Fruit fly (Drosophila melanogaster) whole organism, embryonic: ENCODE measurements around the gene CG4991.

Source experiments
- Atf3 ChIP-seq: fragments of 200-800 bp; sonication (Bioruptor generic); optimal IDR thresholded peaks from 3 replicates; lab custom pipeline; 2016; ENCODE audit warnings: missing biosample characterization, missing genetic modification characterization
- CG10274 ChIP-seq: fragments of 200-800 bp; sonication (Bioruptor generic); optimal IDR thresholded peaks from 3 replicates; lab custom pipeline; 2017; ENCODE audit warnings: missing biosample characterization, mild to moderate bottlenecking, missing genetic modification characterization
- CG10462 ChIP-seq: fragments of 200-800 bp; sonication (Bioruptor generic); optimal IDR thresholded peaks from 2 replicates; lab custom pipeline; 2016; ENCODE audit warnings: missing biosample characterization, missing genetic modification characterization
- CG10959 ChIP-seq: fragments of 200-800 bp; sonication (Bioruptor generic); IDR thresholded peaks from 2 replicates; pipeline ENCODE4 v1.3.6; 2022; ENCODE audit warnings: missing biosample characterization, missing genetic modification characterization
- CG11456 ChIP-seq: fragments of 200-800 bp; sonication (Bioruptor generic); IDR thresholded peaks from 3 replicates; pipeline ENCODE4 v1.3.6; 2022; ENCODE audit warnings: missing biosample characterization, missing genetic modification characterization
- CG11695 ChIP-seq: fragments of 200-800 bp; sonication (Bioruptor generic); IDR thresholded peaks from 3 replicates; pipeline ENCODE4 v1.3.6; 2022; ENCODE audit warnings: missing biosample characterization, missing genetic modification characterization
- CG11696 ChIP-seq: fragments of 200-800 bp; sonication (Bioruptor generic); IDR thresholded peaks from 2 replicates; pipeline ENCODE4 v1.3.6; 2022; ENCODE audit warnings: missing biosample characterization, missing genetic modification characterization
- CG12071 ChIP-seq: fragments of 200-800 bp; sonication (Bioruptor generic); optimal IDR thresholded peaks from 3 replicates; lab custom pipeline; 2018; ENCODE audit warnings: missing biosample characterization, mild to moderate bottlenecking, missing genetic modification characterization
- CG12391 ChIP-seq: fragments of 200-800 bp; sonication (Bioruptor generic); optimal IDR thresholded peaks from 3 replicates; lab custom pipeline; 2018; ENCODE audit warnings: missing biosample characterization, mild to moderate bottlenecking, missing genetic modification characterization, moderate library complexity
- CG12942 ChIP-seq: fragments of 200-800 bp; sonication (Bioruptor generic); optimal IDR thresholded peaks from 3 replicates; lab custom pipeline; 2016; ENCODE audit warnings: missing biosample characterization, missing genetic modification characterization
- CG13123 ChIP-seq: fragments of 200-800 bp; sonication (Bioruptor generic); optimal IDR thresholded peaks from 2 replicates; lab custom pipeline; 2016; ENCODE audit warnings: missing biosample characterization, missing genetic modification characterization
- CG14965 ChIP-seq: fragments of 200-800 bp; sonication (Bioruptor generic); optimal IDR thresholded peaks from 2 replicates; lab custom pipeline; 2016; ENCODE audit warnings: missing biosample characterization, missing genetic modification characterization, borderline replicate concordance
- CG15601 ChIP-seq: fragments of 200-800 bp; sonication (Bioruptor generic); optimal IDR thresholded peaks from 3 replicates; lab custom pipeline; 2019; ENCODE audit warnings: missing biosample characterization, mild to moderate bottlenecking, missing genetic modification characterization, moderate library complexity
- CG1832 ChIP-seq: fragments of 200-800 bp; sonication (Bioruptor generic); optimal IDR thresholded peaks from 2 replicates; lab custom pipeline; 2017; ENCODE audit warnings: missing biosample characterization, mild to moderate bottlenecking, missing genetic modification characterization, inconsistent platforms
- CG18476 ChIP-seq: fragments of 200-800 bp; sonication (Bioruptor generic); optimal IDR thresholded peaks from 2 replicates; lab custom pipeline; 2016; ENCODE audit warnings: missing biosample characterization, mild to moderate bottlenecking, missing genetic modification characterization
- CG18619 ChIP-seq: fragments of 200-800 bp; sonication (Bioruptor generic); optimal IDR thresholded peaks from 3 replicates; lab custom pipeline; 2017; ENCODE audit warnings: missing biosample characterization, mild to moderate bottlenecking, missing genetic modification characterization
- CG3281 ChIP-seq: fragments of 200-800 bp; sonication (Bioruptor generic); optimal IDR thresholded peaks from 3 replicates; lab custom pipeline; 2017; ENCODE audit warnings: missing biosample characterization, mild to moderate bottlenecking, missing genetic modification characterization
- CG4404 ChIP-seq: fragments of 200-800 bp; sonication (Bioruptor generic); IDR thresholded peaks from 2 replicates; pipeline ENCODE4 v1.3.6; 2022; ENCODE audit warnings: missing biosample characterization, missing genetic modification characterization
- CG4424 ChIP-seq: fragments of 200-800 bp; sonication (Bioruptor generic); optimal IDR thresholded peaks from 3 replicates; lab custom pipeline; 2016; ENCODE audit warnings: missing biosample characterization, missing genetic modification characterization
- CG5245 ChIP-seq: fragments of 200-800 bp; sonication (Bioruptor generic); optimal IDR thresholded peaks from 3 replicates; lab custom pipeline; 2016; ENCODE audit warnings: missing biosample characterization, missing genetic modification characterization
- CG6765 ChIP-seq: fragments of 200-800 bp; sonication (Bioruptor generic); optimal IDR thresholded peaks from 3 replicates; lab custom pipeline; 2017; ENCODE audit warnings: missing biosample characterization, mild to moderate bottlenecking, missing genetic modification characterization
- CG7839 ChIP-seq: fragments of 200-800 bp; sonication (Bioruptor generic); optimal IDR thresholded peaks from 3 replicates; lab custom pipeline; 2018; ENCODE audit warnings: missing biosample characterization, mild to moderate bottlenecking, missing genetic modification characterization, moderate library complexity
- CG8388 ChIP-seq: fragments of 200-800 bp; sonication (Bioruptor generic); optimal IDR thresholded peaks from 2 replicates; lab custom pipeline; 2019; ENCODE audit warnings: missing biosample characterization, mild to moderate bottlenecking, missing genetic modification characterization, moderate library complexity
- CG9215 ChIP-seq: fragments of 200-800 bp; sonication (Bioruptor generic); IDR thresholded peaks from 2 replicates; pipeline ENCODE4 v1.3.6; 2022; ENCODE audit warnings: missing biosample characterization, missing genetic modification characterization
- CG9609 ChIP-seq: fragments of 200-800 bp; sonication (Bioruptor generic); optimal IDR thresholded peaks from 3 replicates; lab custom pipeline; 2016; ENCODE audit warnings: missing biosample characterization, missing genetic modification characterization
- Dll ChIP-seq: fragments of 200-800 bp; sonication (Bioruptor generic); IDR thresholded peaks from 4 replicates; pipeline ENCODE4 v1.3.6; 2022; ENCODE audit warnings: missing biosample characterization, missing genetic modification characterization; ENCODE audit not compliant: partially characterized antibody
- Doc3 ChIP-seq: fragments of 200-800 bp; sonication (Bioruptor generic); IDR thresholded peaks from 3 replicates; pipeline ENCODE4 v1.3.6; 2022; ENCODE audit warnings: missing biosample characterization, missing genetic modification characterization; ENCODE audit not compliant: partially characterized antibody
- Drgx ChIP-seq: fragments of 200-800 bp; sonication (Bioruptor generic); IDR thresholded peaks from 2 replicates; pipeline ENCODE4 v1.3.6; 2022; ENCODE audit warnings: missing biosample characterization, missing genetic modification characterization
- HLH3B ChIP-seq: fragments of 200-800 bp; sonication (Bioruptor generic); IDR thresholded peaks from 2 replicates; pipeline ENCODE4 v1.3.6; 2022; ENCODE audit warnings: missing biosample characterization, missing genetic modification characterization
- Hr3 ChIP-seq: fragments of 200-800 bp; sonication (Bioruptor generic); optimal IDR thresholded peaks from 3 replicates; lab custom pipeline; 2016; ENCODE audit warnings: missing biosample characterization, missing genetic modification characterization
- Lim3 ChIP-seq: fragments of 200-800 bp; sonication (Bioruptor generic); IDR thresholded peaks from 2 replicates; pipeline ENCODE4 v1.3.6; 2022; ENCODE audit warnings: missing biosample characterization, missing genetic modification characterization
- Mad ChIP-seq: fragments of 200-800 bp; sonication (Bioruptor generic); optimal IDR thresholded peaks from 2 replicates; lab custom pipeline; 2016; ENCODE audit warnings: missing biosample characterization, missing genetic modification characterization
- YL-1 ChIP-seq: fragments of 200-800 bp; sonication (Bioruptor generic); optimal IDR thresholded peaks from 3 replicates; lab custom pipeline; 2017; ENCODE audit warnings: missing biosample characterization, mild to moderate bottlenecking, missing genetic modification characterization
- disco-r ChIP-seq: fragments of 200-800 bp; sonication (Bioruptor generic); optimal IDR thresholded peaks from 2 replicates; lab custom pipeline; 2016; ENCODE audit warnings: missing biosample characterization, missing genetic modification characterization
- en ChIP-seq: fragments of 200-800 bp; sonication (Bioruptor generic); optimal IDR thresholded peaks from 2 replicates; lab custom pipeline; 2016; ENCODE audit warnings: missing biosample characterization, missing genetic modification characterization
- fd102C ChIP-seq: fragments of 200-800 bp; sonication (Bioruptor generic); optimal IDR thresholded peaks from 2 replicates; lab custom pipeline; 2018; ENCODE audit warnings: missing biosample characterization, mild to moderate bottlenecking, missing genetic modification characterization, moderate library complexity
- hkb ChIP-seq, 2 experiments: fragments of 200-800 bp in 1 of 2; fragments of >200 bp in 1 of 2; sonication (Bioruptor generic) in 1 of 2; IDR thresholded peaks in 1 of 2; optimal IDR thresholded peaks in 1 of 2; 2 replicates each; pipeline versions ENCODE4 v1.3.6 to Lab custom; 2017 to 2022; ENCODE audit warnings: missing biosample characterization in 1 of 2, missing genetic modification characterization in 1 of 2
- kah ChIP-seq: fragments of 200-800 bp; sonication (Bioruptor generic); optimal IDR thresholded peaks from 2 replicates; lab custom pipeline; 2018; ENCODE audit warnings: missing biosample characterization, mild to moderate bottlenecking, missing genetic modification characterization
- kay ChIP-seq: fragments of 200-800 bp; sonication (Bioruptor generic); optimal IDR thresholded peaks from 2 replicates; lab custom pipeline; 2016; ENCODE audit warnings: missing biosample characterization, missing genetic modification characterization
- kni ChIP-seq: fragments of 200-800 bp; sonication (Bioruptor generic); optimal IDR thresholded peaks from 3 replicates; lab custom pipeline; 2017; ENCODE audit warnings: mild to moderate bottlenecking, missing biosample characterization, missing genetic modification reagents, missing genetic modification characterization
- lilli ChIP-seq: fragments of 200-800 bp; sonication (Bioruptor generic); optimal IDR thresholded peaks from 3 replicates; lab custom pipeline; 2016; ENCODE audit warnings: missing biosample characterization, missing genetic modification characterization
- peb ChIP-seq: fragments of 200-800 bp; sonication (Bioruptor generic); IDR thresholded peaks from 2 replicates; pipeline ENCODE4 v1.3.6; 2022; ENCODE audit warnings: missing biosample characterization, missing genetic modification characterization
- pzg ChIP-seq: fragments of 200-800 bp; sonication (Bioruptor generic); optimal IDR thresholded peaks from 3 replicates; lab custom pipeline; 2018; ENCODE audit warnings: missing biosample characterization, mild to moderate bottlenecking, missing genetic modification characterization, moderate library complexity
- rib ChIP-seq: fragments of 200-800 bp; sonication (Bioruptor generic); IDR thresholded peaks from 2 replicates; pipeline ENCODE4 v1.3.6; 2022; ENCODE audit warnings: missing biosample characterization, missing genetic modification characterization
- ttk ChIP-seq: fragments of 200-800 bp; sonication (Bioruptor generic); IDR thresholded peaks from 2 replicates; pipeline ENCODE4 v2.1.2; 2022; ENCODE audit warnings: missing biosample characterization, missing genetic modification characterization
- tx ChIP-seq: fragments of 200-800 bp; sonication (Bioruptor generic); optimal IDR thresholded peaks from 2 replicates; lab custom pipeline; 2016; ENCODE audit warnings: missing biosample characterization, missing genetic modification characterization
- wdn ChIP-seq: fragments of 200-800 bp; sonication (Bioruptor generic); IDR thresholded peaks from 2 replicates; pipeline ENCODE4 v1.3.6; 2022; ENCODE audit warnings: missing biosample characterization, missing genetic modification characterization
- wek ChIP-seq: fragments of 200-800 bp; sonication (Bioruptor generic); optimal IDR thresholded peaks from 3 replicates; lab custom pipeline; 2018; ENCODE audit warnings: missing biosample characterization, mild to moderate bottlenecking, missing genetic modification characterization, moderate library complexity
- zf30C ChIP-seq: fragments of 200-800 bp; sonication (Bioruptor generic); optimal IDR thresholded peaks from 3 replicates; lab custom pipeline; 2018; ENCODE audit warnings: missing biosample characterization, mild to moderate bottlenecking, missing genetic modification characterization

Gene CG4991

DNA sequence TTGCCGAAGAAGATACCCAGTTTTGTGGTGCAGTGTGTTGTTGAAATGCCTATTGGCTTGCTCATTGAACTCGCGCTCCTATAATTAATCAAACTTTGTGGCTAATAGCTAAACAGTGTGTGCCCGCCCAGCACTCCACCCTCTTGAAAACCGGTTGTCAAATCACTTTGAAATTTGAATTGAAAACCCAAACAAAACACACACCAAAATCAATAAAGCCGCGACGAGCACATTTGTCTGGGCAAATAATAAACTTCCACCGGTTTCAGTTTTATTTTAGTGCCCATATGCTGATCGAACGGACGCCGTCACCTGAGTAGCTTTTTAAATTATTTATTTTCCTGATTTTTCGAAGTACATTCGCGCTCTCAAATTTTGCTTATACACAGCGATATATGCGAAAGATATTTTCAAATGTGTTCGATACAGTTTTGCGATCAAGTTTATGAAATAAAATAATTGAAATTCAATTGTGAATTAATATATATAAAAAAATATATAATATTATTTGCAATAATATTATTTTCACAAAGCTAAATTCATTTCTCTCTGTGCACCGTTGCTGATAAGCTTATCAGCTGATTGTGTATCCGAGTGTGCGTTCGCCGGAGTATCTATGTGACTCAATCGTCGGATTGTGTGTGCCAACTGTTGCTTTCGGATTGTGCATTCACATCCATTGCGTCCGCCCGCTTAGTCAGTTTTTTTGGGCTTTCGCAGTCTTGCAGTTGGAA, 38.2 kb downstream of the CG4991 start (continued):
- TF ChIP-seq CG10274 (GFP tag; lab: Kevin White, UChicago) (peak; percentile 31), CG10959 (peak; percentile 44), CG18476 (peak; percentile 58), Hr3 (GFP tag; lab: Kevin White, UChicago) (peak; percentile 76), Atf3 (GFP tag; lab: Kevin White, UChicago) (no peak), Dll (GFP tag; lab: Robert Waterston, UW) (no peak), lilli (GFP tag; lab: Kevin White, UChicago) (peak; percentile 37), CG11456 (GFP tag; lab: Robert Waterston, UW) (peak; percentile 70; the same call in 1 of the 3 replicates), CG8388 (peak; percentile 82), rib (GFP tag; lab: Robert Waterston, UW) (peak; percentile 58; the same call in 1 of the 2 replicates), CG12071 (GFP tag; lab: Kevin White, UChicago) (no peak), tx (GFP tag; lab: Kevin White, UChicago) (no peak), CG4424 (GFP tag; lab: Kevin White, UChicago) (peak; percentile 68), CG7839 (tag; lab: Kevin White, UChicago) (peak; percentile 90), CG15601 (tag; lab: Kevin White, UChicago) (peak; percentile 73), Mad (GFP tag; lab: Kevin White, UChicago) (no peak), zf30C (GFP tag; lab: Kevin White, UChicago) (peak; percentile 79), hkb (optimal IDR thresholded peaks at IDR 0.05; lab: Kevin White, UChicago) (no peak), hkb (GFP tag; IDR thresholded peaks at IDR 0.05; lab: Robert Waterston, UW) (peak; percentile 85), ttk (GFP tag; lab: Robert Waterston, UW) (peak; percentile 76), kay (GFP tag; lab: Kevin White, UChicago) (peak; percentile 55), CG11696 (GFP tag; lab: Robert Waterston, UW) (no peak), wdn (no peak), CG5245 (GFP tag; lab: Kevin White, UChicago) (peak; percentile 32), CG3281 (GFP tag; lab: Kevin White, UChicago) (peak; percentile 82), disco-r (GFP tag; lab: Kevin White, UChicago) (peak; percentile 37), CG12391 (tag; lab: Kevin White, UChicago) (peak; percentile 89), en (no peak), YL-1 (peak; percentile 46), CG9215 (peak; percentile 68), CG4404 (GFP tag; lab: Robert Waterston, UW) (peak; percentile 48; the same call in 1 of the 2 replicates), CG11695 (GFP tag; lab: Robert Waterston, UW) (peak; percentile 85), wek (GFP tag; lab: Kevin White, UChicago) (no peak), pzg (no peak), peb (GFP tag; lab: Robert Waterston, UW) (peak; percentile 22; the same call in 1 of the 2 replicates), kah (peak; percentile 75), Drgx (peak; percentile 57; the same call in 1 of the 2 replicates), CG10462 (GFP tag; lab: Kevin White, UChicago) (peak; percentile 27), fd102C (GFP tag; lab: Kevin White, UChicago) (peak; percentile 6), CG12942 (GFP tag; lab: Kevin White, UChicago) (peak; percentile 53), CG14965 (GFP tag; lab: Kevin White, UChicago) (no peak), CG13123 (peak; percentile 45), Lim3 (GFP tag; lab: Robert Waterston, UW) (no peak; the same call in 1 of the 2 replicates), CG6765 (GFP tag; lab: Kevin White, UChicago) (peak; percentile 79), CG18619 (peak; percentile 82), Doc3 (no peak), CG9609 (GFP tag; lab: Kevin White, UChicago) (no peak), CG1832 (GFP tag; lab: Kevin White, UChicago) (no peak), HLH3B (peak; percentile 82), kni (GFP tag; lab: Kevin White, UChicago) (no peak)
